Fruit fly (Drosophila melanogaster): Measurements from ENCODE around the gene Pink1.

DNA sequence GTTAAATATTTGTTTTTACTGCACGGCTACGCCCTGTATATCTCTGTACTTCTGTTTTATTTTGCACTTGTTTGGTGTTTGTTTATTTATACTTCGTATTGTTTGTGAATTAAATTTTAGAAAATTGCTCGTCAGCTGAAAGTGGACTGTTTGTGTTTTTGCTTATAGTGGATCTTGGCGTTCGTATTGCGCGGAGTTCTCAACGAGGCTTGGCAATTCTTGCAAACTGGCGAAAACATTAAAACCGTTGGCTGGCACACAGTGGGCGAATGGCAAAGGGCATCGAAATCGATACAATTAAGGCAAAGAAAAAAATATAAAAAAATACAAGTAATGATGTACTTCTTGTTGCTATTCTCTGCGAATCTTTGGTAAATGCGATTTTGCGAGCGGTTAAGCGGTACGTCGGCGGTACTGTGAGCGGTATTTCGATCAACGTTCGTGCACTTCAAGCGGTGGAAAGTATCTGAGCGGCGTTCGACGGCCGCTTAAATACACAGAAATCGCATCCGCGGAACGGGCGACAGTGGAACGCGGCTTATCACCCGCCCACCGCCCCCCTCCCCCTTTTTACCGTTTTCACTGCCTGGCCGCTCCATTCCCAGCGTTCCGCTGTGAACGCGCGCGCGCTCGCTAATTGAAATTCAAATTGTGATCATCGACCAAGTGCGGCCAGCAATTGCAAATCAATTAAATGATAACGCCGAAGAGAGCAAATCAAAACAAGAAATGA is 43.3 kb downstream of the Pink1 start:
- TF ChIP-seq CG8159 (tag; optimal IDR thresholded peaks at IDR 0.05) (no peak), CG14655 (GFP tag; optimal IDR thresholded peaks at IDR 0.05) (no peak), EcR (GFP tag; optimal IDR thresholded peaks at IDR 0.05) (no peak), CG9948 (tag; optimal IDR thresholded peaks at IDR 0.05) (no peak), CG17806 (tag; optimal IDR thresholded peaks at IDR 0.05) (no peak), rn (GFP tag; IDR thresholded peaks at IDR 0.05) (no peak)
